Worm (Caenorhabditis elegans) whole organism, late embryonic: ENCODE results near the gene acs-22.

ENCODE experiments used
- C08G9.2 ChIP-seq: sonication (generic microtip); optimal IDR thresholded peaks from 2 replicates; lab custom pipeline; 2016; ENCODE audit warnings: mild to moderate bottlenecking, missing genetic modification characterization, moderate library complexity, missing compliant biosample characterization
- K09A11.1 ChIP-seq: sonication (generic microtip); optimal IDR thresholded peaks from 2 replicates; lab custom pipeline; 2017; ENCODE audit warnings: antibody characterized with exemption, mild to moderate bottlenecking, missing genetic modification characterization, missing compliant biosample characterization; ENCODE audit not compliant: insufficient read depth
- Y22D7AL.16 ChIP-seq: sonication (generic microtip); optimal IDR thresholded peaks from 2 replicates; lab custom pipeline; 2016; ENCODE audit warnings: missing genetic modification characterization, missing compliant biosample characterization
- ama-1 ChIP-seq: fragments of 150-350 bp; optimal IDR thresholded peaks from 2 replicates; lab custom pipeline; 2014
- ceh-19 ChIP-seq: fragments of 200-800 bp; sonication (Bioruptor generic); optimal IDR thresholded peaks from 2 replicates; lab custom pipeline; 2018; ENCODE audit warnings: mild to moderate bottlenecking, missing genetic modification characterization, missing compliant biosample characterization
- ceh-2 ChIP-seq: sonication (generic microtip); optimal IDR thresholded peaks from 2 replicates; lab custom pipeline; 2016; ENCODE audit warnings: missing genotype, missing genetic modification characterization, missing compliant biosample characterization
- ceh-31 ChIP-seq: sonication (generic microtip); optimal IDR thresholded peaks from 2 replicates; lab custom pipeline; 2016; ENCODE audit warnings: missing genetic modification characterization, missing compliant biosample characterization
- ceh-45 ChIP-seq: fragments of 200-800 bp; sonication (Bioruptor generic); IDR thresholded peaks from 2 replicates; pipeline ENCODE4 v1.3.6; 2022; ENCODE audit warnings: missing genetic modification reagents, missing genetic modification characterization, missing compliant biosample characterization
- ceh-48 ChIP-seq: sonication (generic microtip); optimal IDR thresholded peaks from 2 replicates; lab custom pipeline; 2016; ENCODE audit warnings: missing genetic modification characterization, inconsistent platforms, missing compliant biosample characterization
- che-1 ChIP-seq: sonication (generic microtip); optimal IDR thresholded peaks from 2 replicates; lab custom pipeline; 2016; ENCODE audit warnings: mild to moderate bottlenecking, missing genetic modification characterization, missing compliant biosample characterization
- dmd-4 ChIP-seq: sonication (generic microtip); optimal IDR thresholded peaks from 2 replicates; lab custom pipeline; 2016; ENCODE audit warnings: borderline replicate concordance, missing genetic modification characterization, missing compliant biosample characterization
- ets-4 ChIP-seq: sonication (generic microtip); optimal IDR thresholded peaks from 2 replicates; lab custom pipeline; 2016; ENCODE audit warnings: missing genetic modification characterization, missing compliant biosample characterization
- eyg-1 ChIP-seq: sonication (generic microtip); optimal IDR thresholded peaks from 2 replicates; lab custom pipeline; 2016; ENCODE audit warnings: missing genotype, missing genetic modification characterization, missing compliant biosample characterization
- fax-1 ChIP-seq: sonication (generic microtip); optimal IDR thresholded peaks from 2 replicates; lab custom pipeline; 2016; ENCODE audit warnings: missing genotype, missing genetic modification characterization, missing compliant biosample characterization
- fkh-6 ChIP-seq: sonication (generic microtip); optimal IDR thresholded peaks from 2 replicates; lab custom pipeline; 2016; ENCODE audit warnings: missing genetic modification characterization, missing compliant biosample characterization
- hlh-13 ChIP-seq: fragments of 200-800 bp; sonication (Bioruptor generic); optimal IDR thresholded peaks from 2 replicates; lab custom pipeline; 2018; ENCODE audit warnings: mild to moderate bottlenecking, missing genetic modification characterization, missing compliant biosample characterization
- hlh-15 ChIP-seq: sonication (generic microtip); optimal IDR thresholded peaks from 2 replicates; lab custom pipeline; 2016; ENCODE audit warnings: missing genetic modification characterization, missing compliant biosample characterization
- hlh-6 ChIP-seq: sonication (generic microtip); optimal IDR thresholded peaks from 2 replicates; lab custom pipeline; 2016; ENCODE audit warnings: missing genotype, missing genetic modification characterization, missing compliant biosample characterization
- hlh-8 ChIP-seq: sonication (generic microtip); optimal IDR thresholded peaks from 2 replicates; lab custom pipeline; 2016; ENCODE audit warnings: missing genotype, missing genetic modification characterization, missing compliant biosample characterization
- lim-6 ChIP-seq: sonication (generic microtip); optimal IDR thresholded peaks from 2 replicates; lab custom pipeline; 2016; ENCODE audit warnings: missing genetic modification characterization, missing compliant biosample characterization
- lin-11 ChIP-seq: fragments of 200-800 bp; sonication (Bioruptor generic); optimal IDR thresholded peaks from 2 replicates; lab custom pipeline; 2018; ENCODE audit warnings: mild to moderate bottlenecking, missing genetic modification characterization, missing compliant biosample characterization
- nfya-1 ChIP-seq: sonication (generic microtip); optimal IDR thresholded peaks from 2 replicates; lab custom pipeline; 2017; ENCODE audit warnings: missing genetic modification characterization, mild to moderate bottlenecking, missing compliant biosample characterization, antibody characterized with exemption, moderate library complexity
- nhr-11 ChIP-seq: fragments of 150-350 bp; optimal IDR thresholded peaks from 2 replicates; lab custom pipeline; 2014; ENCODE audit warnings: missing biosample characterization, missing genetic modification characterization
- npax-4 ChIP-seq: sonication (generic microtip); optimal IDR thresholded peaks from 2 replicates; lab custom pipeline; 2016; ENCODE audit warnings: missing genetic modification characterization, missing compliant biosample characterization
- pag-3 ChIP-seq: sonication (generic microtip); optimal IDR thresholded peaks from 2 replicates; lab custom pipeline; 2016; ENCODE audit warnings: missing compliant biosample characterization, missing genetic modification characterization, borderline replicate concordance
- pax-1 ChIP-seq: fragments of 150-350 bp; optimal IDR thresholded peaks from 2 replicates; lab custom pipeline; 2014; ENCODE audit warnings: missing biosample characterization, missing genetic modification characterization
- pha-2 ChIP-seq: sonication (generic microtip); optimal IDR thresholded peaks from 2 replicates; lab custom pipeline; 2017; ENCODE audit warnings: mild to moderate bottlenecking, missing genetic modification characterization, missing compliant biosample characterization
- pqm-1 ChIP-seq: sonication (generic microtip); optimal IDR thresholded peaks from 2 replicates; lab custom pipeline; 2016; ENCODE audit warnings: missing genetic modification characterization, missing compliant biosample characterization
- pros-1 ChIP-seq: fragments of 150-350 bp; optimal IDR thresholded peaks from 2 replicates; lab custom pipeline; 2014; ENCODE audit warnings: missing biosample characterization, missing genetic modification reagents, missing genetic modification characterization
- sox-2 ChIP-seq: fragments of 200-800 bp; sonication (Bioruptor generic); IDR thresholded peaks from 2 replicates; pipeline ENCODE4 v1.3.6; 2022; ENCODE audit warnings: missing genetic modification reagents, missing genetic modification characterization, missing compliant biosample characterization
- sox-4 ChIP-seq: sonication (generic microtip); optimal IDR thresholded peaks from 2 replicates; lab custom pipeline; 2017; ENCODE audit warnings: mild to moderate bottlenecking, missing genetic modification characterization, inconsistent platforms, missing compliant biosample characterization
- tbx-7 ChIP-seq: sonication (generic microtip); optimal IDR thresholded peaks from 2 replicates; lab custom pipeline; 2016; ENCODE audit warnings: missing genotype, missing genetic modification characterization, missing compliant biosample characterization
- unc-3 ChIP-seq, 2 experiments: fragments of 200-800 bp in 1 of 2; sonication (Bioruptor generic) in 1 of 2; sonication (generic microtip) in 1 of 2; conservative IDR thresholded peaks in 1 of 2; optimal IDR thresholded peaks in 1 of 2; 2 replicates each; pipeline versions ENCODE4 v1.3.6 to Lab custom; 2016 to 2022; ENCODE audit warnings: missing compliant biosample characterization in 2 of 2, missing genetic modification characterization in 2 of 2, missing genetic modification reagents in 1 of 2
- unc-42 ChIP-seq: sonication (generic microtip); optimal IDR thresholded peaks from 2 replicates; lab custom pipeline; 2016; ENCODE audit warnings: missing genotype, missing genetic modification characterization, missing compliant biosample characterization
- unc-55 ChIP-seq: sonication (generic microtip); optimal IDR thresholded peaks from 2 replicates; lab custom pipeline; 2017; ENCODE audit warnings: missing biosample characterization, missing genetic modification reagents, missing genetic modification characterization
- unc-86 ChIP-seq: sonication (generic microtip); optimal IDR thresholded peaks from 2 replicates; lab custom pipeline; 2016; ENCODE audit warnings: missing genetic modification characterization, missing compliant biosample characterization
- zip-5 ChIP-seq: sonication (generic microtip); optimal IDR thresholded peaks from 2 replicates; lab custom pipeline; 2016; ENCODE audit warnings: missing genetic modification characterization, missing compliant biosample characterization

Gene acs-22

DNA sequence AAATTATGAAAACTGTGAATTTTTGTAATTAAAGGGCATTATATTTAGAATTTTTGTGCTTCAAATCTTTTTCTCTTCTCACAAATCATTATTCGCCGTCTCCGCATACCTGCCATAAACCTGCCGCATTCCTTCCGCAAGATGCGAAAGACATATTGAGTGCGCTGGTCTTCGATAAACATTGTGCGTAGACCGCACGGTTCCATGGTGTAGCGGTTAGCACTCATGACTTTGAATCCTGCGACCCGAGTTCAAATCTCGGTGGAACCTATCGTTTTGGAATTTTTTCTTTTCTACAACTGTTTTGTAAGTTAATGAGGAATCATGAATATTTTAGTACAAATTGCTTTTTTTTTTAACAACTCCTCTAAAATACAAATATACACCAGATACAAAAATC is 5.5 kb upstream of the acs-22 start (continued):
- TF ChIP-seq unc-42 (no peak), nhr-11 (tag; lab: Kevin White, UChicago) (no peak), hlh-13 (no peak), lim-6 (tag; lab: Kevin White, UChicago) (no peak), tbx-7 (no peak), hlh-8 (tag; lab: Kevin White, UChicago) (no peak), Y22D7AL.16 (tag; lab: Kevin White, UChicago) (peak; percentile 11), pros-1 (tag; lab: Kevin White, UChicago) (no peak), ceh-19 (GFP tag; lab: Kevin White, UChicago) (no peak), pax-1 (tag; lab: Kevin White, UChicago) (no peak), nfya-1 (no peak), ceh-2 (tag; lab: Kevin White, UChicago) (no peak)

DNA sequence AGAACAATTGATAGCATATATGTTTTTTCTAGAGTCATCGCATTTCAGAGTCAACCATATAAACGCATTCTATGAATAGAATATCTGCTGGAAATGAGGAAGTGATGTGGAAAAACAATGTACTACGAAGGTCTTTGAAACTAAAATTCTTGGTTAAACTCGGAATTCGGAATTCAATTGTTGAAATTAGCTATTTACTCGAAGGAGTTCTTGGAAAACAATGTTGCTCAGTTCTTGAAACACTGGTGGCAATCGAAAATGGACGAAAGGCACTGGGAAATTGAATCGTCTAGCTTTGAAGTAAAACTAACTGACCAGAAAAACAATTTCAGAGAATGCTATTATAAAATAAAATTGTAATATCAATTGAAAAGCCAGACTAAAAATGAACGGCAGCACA is 4.6 kb upstream of the acs-22 start:
- TF ChIP-seq zip-5 (no peak), ceh-31 (tag; lab: Kevin White, UChicago) (no peak), unc-55 (GFP tag; lab: Kevin White, UChicago) (no peak), lin-11 (tag; lab: Kevin White, UChicago) (no peak), pros-1 (tag; lab: Kevin White, UChicago) (no peak), C08G9.2 (tag; lab: Kevin White, UChicago) (no peak)

DNA sequence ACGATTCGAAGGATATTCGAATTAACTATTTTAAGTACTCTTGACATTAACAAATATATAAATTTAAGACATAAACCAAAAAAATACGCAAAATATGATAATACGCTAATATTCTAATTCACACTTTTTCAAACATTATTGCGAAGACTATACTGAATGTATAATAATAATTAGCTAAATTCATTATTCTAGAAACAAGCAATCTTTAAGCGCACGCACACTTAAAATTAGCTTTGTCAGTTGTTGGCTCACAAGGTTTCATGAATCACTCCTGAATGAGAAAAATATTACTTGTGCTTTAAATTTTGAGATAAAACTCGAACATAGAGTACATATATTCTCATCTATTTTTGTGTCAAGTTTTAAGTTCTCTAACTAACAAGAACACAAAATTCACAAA is 4.1 kb upstream of the acs-22 start:
- no peak for TF ChIP-seq ceh-2 (tag; lab: Kevin White, UChicago)
- no peak for TF ChIP-seq sox-4 (tag; lab: Kevin White, UChicago)
- TF ChIP-seq unc-86 (tag; lab: Kevin White, UChicago) = no peak
- no peak for TF ChIP-seq zip-5
- TF ChIP-seq ama-1 = no peak
- no peak for TF ChIP-seq unc-55 (GFP tag; lab: Kevin White, UChicago)
- TF ChIP-seq eyg-1 (tag; lab: Kevin White, UChicago) = no peak
- TF ChIP-seq pax-1 (tag; lab: Kevin White, UChicago) = no peak
- no peak for TF ChIP-seq ets-4 (tag; lab: Kevin White, UChicago)
- no peak for TF ChIP-seq K09A11.1 (tag; lab: Kevin White, UChicago)
- TF ChIP-seq pros-1 (tag; lab: Kevin White, UChicago) = no peak
- no peak for TF ChIP-seq dmd-4 (tag; lab: Kevin White, UChicago)
- TF ChIP-seq ceh-48 (tag; lab: Kevin White, UChicago) = no peak
- TF ChIP-seq, all 69 proteins: peak for 0

DNA sequence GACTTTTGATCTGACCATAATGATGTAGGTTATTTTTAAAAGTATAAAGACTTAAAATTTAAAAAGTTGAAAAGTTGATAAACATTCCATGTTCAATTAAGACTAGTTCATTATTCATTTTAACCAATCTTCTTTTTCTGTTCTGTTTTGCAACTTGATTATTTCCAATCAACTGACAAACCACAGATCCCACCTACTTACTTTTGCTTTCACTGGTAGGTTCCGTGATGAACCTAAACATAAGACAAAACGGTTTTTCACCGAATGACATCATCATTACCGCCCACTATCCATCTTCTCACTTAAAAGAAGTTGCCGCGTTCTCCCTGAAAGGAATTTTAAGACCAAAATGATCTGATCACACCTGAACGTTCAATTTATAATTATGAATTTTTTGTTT is 1.3 kb upstream of the acs-22 start:
- TF ChIP-seq ceh-2 (tag; lab: Kevin White, UChicago) (no peak), ceh-45 (GFP tag; lab: Robert Waterston, UW) (no peak), pha-2 (tag; lab: Kevin White, UChicago) (no peak), unc-3 (GFP tag; conservative IDR thresholded peaks at IDR 0.05; lab: Robert Waterston, UW) (no peak), unc-3 (tag; optimal IDR thresholded peaks at IDR 0.05; lab: Kevin White, UChicago) (no peak)

DNA sequence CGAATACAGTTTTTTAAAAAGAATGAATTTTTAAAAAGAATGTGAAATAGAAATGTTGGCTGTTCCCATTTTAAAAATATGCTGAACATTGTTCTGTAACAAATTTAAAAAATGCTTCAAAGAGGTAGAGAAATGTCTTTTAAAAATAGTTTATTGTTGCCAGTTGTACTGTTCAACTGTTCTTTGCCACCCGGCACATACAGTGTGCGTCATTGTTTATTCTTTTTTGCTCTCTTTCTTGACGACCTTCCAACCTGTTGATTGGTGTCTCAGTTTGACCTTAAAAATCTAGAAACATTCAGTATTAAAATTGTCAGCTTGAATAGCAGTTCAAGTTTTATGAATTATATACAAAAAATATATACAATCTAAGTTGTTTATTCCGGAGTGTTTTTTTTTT is 668 bp downstream of the acs-22 start:
- TF ChIP-seq npax-4 (tag; lab: Kevin White, UChicago) (no peak), fax-1 (tag; lab: Kevin White, UChicago) (no peak), unc-3 (GFP tag; conservative IDR thresholded peaks at IDR 0.05; lab: Robert Waterston, UW) (no peak), unc-3 (tag; optimal IDR thresholded peaks at IDR 0.05; lab: Kevin White, UChicago) (no peak), ceh-19 (GFP tag; lab: Kevin White, UChicago) (no peak), hlh-6 (tag; lab: Kevin White, UChicago) (no peak), nfya-1 (no peak), ceh-31 (tag; lab: Kevin White, UChicago) (no peak), che-1 (tag; lab: Kevin White, UChicago) (no peak), hlh-15 (no peak), tbx-7 (no peak), pag-3 (tag; lab: Kevin White, UChicago) (no peak), fkh-6 (no peak), K09A11.1 (tag; lab: Kevin White, UChicago) (no peak), pqm-1 (tag; lab: Kevin White, UChicago) (no peak), sox-2 (GFP tag; lab: Robert Waterston, UW) (no peak)
